Worm (Caenorhabditis elegans): ENCODE data around the gene nhr-26.

DNA sequence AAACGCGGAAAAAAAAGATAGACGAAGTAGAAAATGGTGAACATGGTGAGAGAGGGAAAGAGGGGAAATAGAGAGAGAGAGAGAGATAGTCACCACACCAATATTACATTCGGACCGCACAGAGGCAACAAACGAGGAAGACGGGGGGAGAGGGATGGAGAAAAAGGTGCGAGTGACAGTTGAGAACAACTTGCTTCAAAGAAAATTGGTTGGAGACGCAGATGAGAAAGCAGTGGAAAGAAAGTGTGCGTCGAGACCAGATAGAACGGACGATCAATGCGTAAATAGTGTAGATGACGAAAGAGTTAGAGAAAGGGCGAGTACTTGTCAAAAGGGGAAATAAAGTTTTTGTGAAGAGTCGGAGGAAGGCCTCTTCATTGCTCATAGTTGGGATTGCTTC is 29.9 kb downstream of the nhr-26 start:
- no peak for TF ChIP-seq hlh-6 (tag; optimal IDR thresholded peaks at IDR 0.05)
- TF ChIP-seq ceh-45 (GFP tag; IDR thresholded peaks at IDR 0.05), result no peak
- no peak for TF ChIP-seq fkh-10 (GFP tag; optimal IDR thresholded peaks at IDR 0.05)
- peak; percentile 90 for TF ChIP-seq ceh-31 (tag; optimal IDR thresholded peaks at IDR 0.05)
- peak; percentile 92 for TF ChIP-seq unc-55 (GFP tag; optimal IDR thresholded peaks at IDR 0.05)
- TF ChIP-seq elt-2 (tag; optimal IDR thresholded peaks at IDR 0.05), result peak; percentile 43
- TF ChIP-seq pqm-1 (tag; optimal IDR thresholded peaks at IDR 0.05), result no peak
